Worm (Caenorhabditis elegans) whole organism, midembryonic: Measurements from ENCODE around the gene K09C4.9.

ENCODE experiments used
- cog-1 ChIP-seq: sonication (generic microtip); optimal IDR thresholded peaks from 2 replicates; lab custom pipeline; 2016; ENCODE audit warnings: missing genetic modification characterization, missing compliant biosample characterization
- flt-1 ChIP-seq: fragments of 200-800 bp; sonication (Bioruptor generic); IDR thresholded peaks from 2 replicates; pipeline ENCODE4 v1.3.6; 2022; ENCODE audit warnings: missing genetic modification characterization, missing compliant biosample characterization
- klf-2 ChIP-seq: fragments of 200-800 bp; sonication (Bioruptor generic); conservative IDR thresholded peaks from 2 replicates; pipeline ENCODE4 v1.3.6; 2022; ENCODE audit warnings: missing genetic modification reagents, missing genetic modification characterization, missing compliant biosample characterization
- ref-1 ChIP-seq: fragments of 200-800 bp; sonication (Bioruptor generic); conservative IDR thresholded peaks from 2 replicates; pipeline ENCODE4 v1.3.6; 2022; ENCODE audit warnings: missing genetic modification reagents, missing genetic modification characterization, missing compliant biosample characterization
- tab-1 ChIP-seq: fragments of 200-800 bp; sonication (Bioruptor generic); IDR thresholded peaks from 2 replicates; pipeline ENCODE4 v1.3.6; 2022; ENCODE audit warnings: missing genetic modification characterization, missing compliant biosample characterization
- ztf-23 ChIP-seq: fragments of 200-800 bp; sonication (Bioruptor generic); IDR thresholded peaks from 2 replicates; pipeline ENCODE4 v1.3.6; 2022; ENCODE audit warnings: missing genetic modification reagents, missing genetic modification characterization, missing compliant biosample characterization
- ztf-29 ChIP-seq: fragments of 200-800 bp; sonication (Bioruptor generic); IDR thresholded peaks from 2 replicates; pipeline ENCODE4 v1.3.6; 2022; ENCODE audit warnings: missing genetic modification reagents, missing genetic modification characterization, missing compliant biosample characterization

DNA sequence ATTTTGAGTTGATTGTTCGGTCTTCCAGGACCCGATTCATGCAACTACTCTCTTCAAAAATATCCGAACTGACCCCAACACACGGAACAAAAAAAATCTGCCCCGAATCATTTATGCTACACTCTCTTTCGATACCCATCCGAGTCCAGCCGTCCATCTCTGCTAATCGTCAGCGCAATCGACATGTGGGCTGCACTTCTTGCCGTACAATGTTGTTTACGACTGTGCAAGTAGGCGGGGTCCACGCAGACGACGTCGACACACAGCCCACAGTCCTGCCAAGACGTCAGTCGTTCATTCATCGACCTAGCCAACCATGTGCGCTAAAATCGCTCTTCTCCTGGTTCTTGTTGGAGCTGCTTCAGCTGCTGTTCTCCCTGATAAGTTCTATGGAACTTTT lies 12.7 kb downstream of the K09C4.9 start, which contains the start of gene lbp-1:
- no peak for TF ChIP-seq cog-1 (tag; lab: Kevin White, UChicago)
- TF ChIP-seq tab-1, result no peak
- 0 out of 2 replicates have a peak, but pooled peaks have one; percentile 7 for TF ChIP-seq flt-1
- TF ChIP-seq ztf-23, result no peak
- no peak for TF ChIP-seq ref-1 (GFP tag; lab: Robert Waterston, UW)
- TF ChIP-seq klf-2 (GFP tag; lab: Robert Waterston, UW), result no peak
- no peak for TF ChIP-seq ztf-29 (GFP tag; lab: Robert Waterston, UW)
